Fruit fly (Drosophila melanogaster): Measurements from ENCODE around the gene NHP2.

NHP2 gene

dm6 chr3L:14847415-14847814 lies 45.4 kb upstream of the NHP2 start (continued):
- TF ChIP-seq CG8359 (GFP tag; optimal IDR thresholded peaks at IDR 0.05; ENCODE audit: borderline replicate concordance): no peak
- TF ChIP-seq vfl (GFP tag; optimal IDR thresholded peaks at IDR 0.05): no peak
- no peak for TF ChIP-seq klu (GFP tag; IDR thresholded peaks at IDR 0.05)
- TF ChIP-seq zf30C (GFP tag; optimal IDR thresholded peaks at IDR 0.05): no peak
- no peak for TF ChIP-seq Hr78 (GFP tag; optimal IDR thresholded peaks at IDR 0.05)
- TF ChIP-seq CG9727 (GFP tag; optimal IDR thresholded peaks at IDR 0.05): peak; percentile 42
- TF ChIP-seq CG14710 (tag; optimal IDR thresholded peaks at IDR 0.05): no peak
- TF ChIP-seq peb (GFP tag; IDR thresholded peaks at IDR 0.05): no peak
- TF ChIP-seq phol (tag; optimal IDR thresholded peaks at IDR 0.05): no peak
- TF ChIP-seq jigr1 (GFP tag; IDR thresholded peaks at IDR 0.05): no peak
- TF ChIP-seq CG11398 (GFP tag; optimal IDR thresholded peaks at IDR 0.05): no peak
- no peak for TF ChIP-seq pnt (GFP tag; optimal IDR thresholded peaks at IDR 0.05)
- no peak for TF ChIP-seq CG7357 (GFP tag; IDR thresholded peaks at IDR 0.05)
- no peak for TF ChIP-seq CrebB (tag; optimal IDR thresholded peaks at IDR 0.05)
- TF ChIP-seq sob (GFP tag; IDR thresholded peaks at IDR 0.05): no peak
- no peak for TF ChIP-seq pros (GFP tag; optimal IDR thresholded peaks at IDR 0.05)
- peak; percentile 35; the same call in 1 of the 3 replicates for TF ChIP-seq row (GFP tag; IDR thresholded peaks at IDR 0.05)
- 0 out of 2 replicates have a peak, but pooled peaks have one; percentile 7 for TF ChIP-seq lmd (GFP tag; IDR thresholded peaks at IDR 0.05)
- TF ChIP-seq knrl (GFP tag; IDR thresholded peaks at IDR 0.05; ENCODE audit: partially characterized antibody): no peak
- no peak for TF ChIP-seq HLH54F (GFP tag; optimal IDR thresholded peaks at IDR 0.05)
- no peak for TF ChIP-seq CG18011 (GFP tag; optimal IDR thresholded peaks at IDR 0.05)
- TF ChIP-seq slbo (GFP tag; IDR thresholded peaks at IDR 0.05): peak; percentile 13; the same call in 1 of the 2 replicates
- no peak for TF ChIP-seq CG10543 (GFP tag; optimal IDR thresholded peaks at IDR 0.05)
- TF ChIP-seq rib (GFP tag; IDR thresholded peaks at IDR 0.05): no peak
- no peak for TF ChIP-seq z (GFP tag; IDR thresholded peaks at IDR 0.05)
- TF ChIP-seq CG14441 (GFP tag; IDR thresholded peaks at IDR 0.05): peak; percentile 33; the same call in 1 of the 2 replicates
- TF ChIP-seq CG1832 (GFP tag; optimal IDR thresholded peaks at IDR 0.05): no peak
- TF ChIP-seq tna (GFP tag; IDR thresholded peaks at IDR 0.05; ENCODE audit: partially characterized antibody): no peak
- TF ChIP-seq bbx (GFP tag; IDR thresholded peaks at IDR 0.05; ENCODE audit: partially characterized antibody): no peak
- TF ChIP-seq CG11695 (GFP tag; IDR thresholded peaks at IDR 0.05): no peak
- TF ChIP-seq CG2129 (GFP tag; IDR thresholded peaks at IDR 0.05; ENCODE audit: partially characterized antibody): no peak
- peak; percentile 73 for TF ChIP-seq CG7556 (GFP tag; optimal IDR thresholded peaks at IDR 0.05)
- TF ChIP-seq CG7839 (tag; optimal IDR thresholded peaks at IDR 0.05): peak; percentile 62
- TF ChIP-seq Neu2 (GFP tag; optimal IDR thresholded peaks at IDR 0.05; ENCODE audit: borderline replicate concordance): no peak
- peak; percentile 65 for TF ChIP-seq CG18599 (GFP tag; optimal IDR thresholded peaks at IDR 0.05)
- peak; percentile 14 for TF ChIP-seq caup (GFP tag; optimal IDR thresholded peaks at IDR 0.05; ENCODE audit: severe bottlenecking)
- no peak for TF ChIP-seq fd64A (GFP tag; optimal IDR thresholded peaks at IDR 0.05)
- TF ChIP-seq Antp (GFP tag; optimal IDR thresholded peaks at IDR 0.05): no peak
- no peak for TF ChIP-seq Fer2 (tag; optimal IDR thresholded peaks at IDR 0.05)
- peak; percentile 15 for TF ChIP-seq CG10267 (tag; optimal IDR thresholded peaks at IDR 0.05)
- no peak for TF ChIP-seq run (tag; optimal IDR thresholded peaks at IDR 0.05)
- TF ChIP-seq fd96Cb (tag; optimal IDR thresholded peaks at IDR 0.05): no peak
- no peak for TF ChIP-seq esg (GFP tag; conservative IDR thresholded peaks at IDR 0.05)
- TF ChIP-seq nom (GFP tag; optimal IDR thresholded peaks at IDR 0.05): no peak
- TF ChIP-seq Mad (GFP tag; optimal IDR thresholded peaks at IDR 0.05): no peak
- TF ChIP-seq CG17802 (tag; optimal IDR thresholded peaks at IDR 0.05): no peak
- peak; percentile 23 for TF ChIP-seq nmo (GFP tag; optimal IDR thresholded peaks at IDR 0.05)
- TF ChIP-seq CHES-1-like (GFP tag; optimal IDR thresholded peaks at IDR 0.05): no peak
- no peak for TF ChIP-seq fu2 (GFP tag; optimal IDR thresholded peaks at IDR 0.05)
- no peak for TF ChIP-seq p53 (GFP tag; optimal IDR thresholded peaks at IDR 0.05)

Measured in whole organism, embryonic.